Fruit fly (Drosophila melanogaster): ENCODE measurements around the gene Or85f.

Or85f gene

DNA sequence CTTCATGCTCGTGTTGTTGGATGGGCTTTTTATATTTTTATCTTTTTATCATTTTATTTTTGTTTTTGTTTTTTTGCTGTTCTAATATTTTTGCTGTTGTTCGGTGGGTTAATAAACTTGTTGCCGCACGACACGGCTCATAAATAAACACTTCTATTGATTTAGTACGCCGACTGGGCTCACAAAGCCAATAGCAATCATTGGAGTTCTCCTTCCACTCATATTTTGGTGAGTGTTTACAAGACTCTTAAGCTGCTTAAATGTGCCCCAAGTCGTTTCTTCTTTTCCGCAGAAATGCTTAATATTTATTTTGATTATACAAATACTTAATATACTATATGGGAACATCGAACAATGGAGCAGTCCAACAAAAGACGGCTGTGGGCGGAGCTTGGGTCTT lies 7.8 kb upstream of the Or85f start (continued):
- TF ChIP-seq CG17802 (tag; optimal IDR thresholded peaks at IDR 0.05) (no peak), CG5245 (GFP tag; optimal IDR thresholded peaks at IDR 0.05) (no peak), Med (GFP tag) (peak; percentile 65), CG4328 (GFP tag; optimal IDR thresholded peaks at IDR 0.05) (no peak), CG8281 (tag; optimal IDR thresholded peaks at IDR 0.05) (no peak), MTF-1 (GFP tag; optimal IDR thresholded peaks at IDR 0.05; ENCODE audit: borderline replicate concordance) (peak; percentile 57), ssp (GFP tag; IDR thresholded peaks at IDR 0.05) (no peak), bcd (GFP tag; optimal IDR thresholded peaks at IDR 0.05) (no peak), CG3726 (GFP tag; IDR thresholded peaks at IDR 0.05) (no peak; the same call in 2 of the 3 replicates), Bgb (GFP tag; IDR thresholded peaks at IDR 0.05; ENCODE audit: partially characterized antibody) (no peak), vnd (GFP tag; IDR thresholded peaks at IDR 0.05; ENCODE audit: partially characterized antibody) (no peak), ac (GFP tag; optimal IDR thresholded peaks at IDR 0.05) (no peak), tio (GFP tag; optimal IDR thresholded peaks at IDR 0.05) (no peak), corto (GFP tag; optimal IDR thresholded peaks at IDR 0.05) (no peak), Hr51 (GFP tag; optimal IDR thresholded peaks at IDR 0.05) (no peak), cwo (GFP tag; optimal IDR thresholded peaks at IDR 0.05) (no peak), Stat92E (GFP tag; optimal IDR thresholded peaks at IDR 0.05) (no peak), tll (GFP tag; optimal IDR thresholded peaks at IDR 0.05) (no peak), eyg (GFP tag; optimal IDR thresholded peaks at IDR 0.05) (no peak), chn (GFP tag; optimal IDR thresholded peaks at IDR 0.05) (no peak), NC2α (GFP tag; optimal IDR thresholded peaks at IDR 0.05) (no peak), CkIIα-i1 (GFP tag; IDR thresholded peaks at IDR 0.05) (no peak), CG17186 (GFP tag; optimal IDR thresholded peaks at IDR 0.05) (no peak), Dp (GFP tag; optimal IDR thresholded peaks at IDR 0.05) (no peak), Sox100B (GFP tag; optimal IDR thresholded peaks at IDR 0.05) (no peak), D19A (tag; optimal IDR thresholded peaks at IDR 0.05) (no peak), ewg (GFP tag; optimal IDR thresholded peaks at IDR 0.05) (no peak), ash1 (GFP tag; optimal IDR thresholded peaks at IDR 0.05) (no peak), CG2875 (GFP tag; optimal IDR thresholded peaks at IDR 0.05) (peak; percentile 25), amos (GFP tag; IDR thresholded peaks at IDR 0.05; ENCODE audit: partially characterized antibody) (no peak), ab (GFP tag; optimal IDR thresholded peaks at IDR 0.05) (no peak), vfl (GFP tag; optimal IDR thresholded peaks at IDR 0.05) (no peak), fd96Cb (tag; optimal IDR thresholded peaks at IDR 0.05) (no peak), gem (tag; optimal IDR thresholded peaks at IDR 0.05) (peak; percentile 9), D (optimal IDR thresholded peaks at IDR 0.05) (no peak), D (GFP tag; optimal IDR thresholded peaks at IDR 0.05) (no peak), az2 (GFP tag; optimal IDR thresholded peaks at IDR 0.05) (no peak), zfh2 (GFP tag; optimal IDR thresholded peaks at IDR 0.05) (no peak), Dbx (GFP tag; IDR thresholded peaks at IDR 0.05) (no peak), CG7745 (tag; optimal IDR thresholded peaks at IDR 0.05) (no peak), disco-r (GFP tag; optimal IDR thresholded peaks at IDR 0.05) (no peak), Rfx (GFP tag; IDR thresholded peaks at IDR 0.05) (no peak), CG4854 (GFP tag; optimal IDR thresholded peaks at IDR 0.05) (no peak), CG43689 (GFP tag; IDR thresholded peaks at IDR 0.05) (no peak), Dip3 (GFP tag; optimal IDR thresholded peaks at IDR 0.05) (no peak), CG1647 (GFP tag; optimal IDR thresholded peaks at IDR 0.05) (no peak), CG17612 (GFP tag; IDR thresholded peaks at IDR 0.05) (no peak), CG2712 (tag; optimal IDR thresholded peaks at IDR 0.05) (peak; percentile 2), Taf1 (GFP tag; IDR thresholded peaks at IDR 0.05) (no peak), HLH4C (GFP tag; IDR thresholded peaks at IDR 0.05; ENCODE audit: partially characterized antibody) (no peak), ken (GFP tag; IDR thresholded peaks at IDR 0.05) (no peak)
